Fruit fly (Drosophila melanogaster) whole organism, embryonic: Measurements from ENCODE around the gene CG7912.

ENCODE experiments used
- Ada2b ChIP-seq: fragments of 200-800 bp; sonication (Bioruptor generic); IDR thresholded peaks from 2 replicates; pipeline ENCODE4 v1.3.6; 2022; ENCODE audit warnings: missing biosample characterization, missing genetic modification characterization
- CG15514 ChIP-seq: fragments of 200-800 bp; sonication (Bioruptor generic); optimal IDR thresholded peaks from 3 replicates; lab custom pipeline; 2017; ENCODE audit warnings: missing biosample characterization, missing genetic modification characterization, mild to moderate bottlenecking, moderate library complexity, missing genetic modification reagents
- CG15601 ChIP-seq: fragments of 200-800 bp; sonication (Bioruptor generic); optimal IDR thresholded peaks from 3 replicates; lab custom pipeline; 2019; ENCODE audit warnings: missing biosample characterization, mild to moderate bottlenecking, missing genetic modification characterization, moderate library complexity
- CG16779 ChIP-seq: fragments of 200-800 bp; sonication (Bioruptor generic); IDR thresholded peaks from 2 replicates; pipeline ENCODE4 v1.3.6; 2022; ENCODE audit warnings: missing biosample characterization, missing genetic modification characterization
- CG16813 ChIP-seq: fragments of 200-800 bp; sonication (Bioruptor generic); IDR thresholded peaks from 3 replicates; pipeline ENCODE4 v1.3.6; 2022; ENCODE audit warnings: missing biosample characterization, missing genetic modification characterization; ENCODE audit not compliant: partially characterized antibody
- CG17186 ChIP-seq: fragments of 200-800 bp; sonication (Bioruptor generic); optimal IDR thresholded peaks from 3 replicates; lab custom pipeline; 2017; ENCODE audit warnings: missing biosample characterization, missing genetic modification reagents, missing genetic modification characterization
- CG17361 ChIP-seq: fragments of 200-800 bp; sonication (Bioruptor generic); IDR thresholded peaks from 3 replicates; pipeline ENCODE4 v1.3.6; 2022; ENCODE audit warnings: missing biosample characterization, missing genetic modification characterization
- CG17612 ChIP-seq: fragments of 200-800 bp; sonication (Bioruptor generic); IDR thresholded peaks from 2 replicates; pipeline ENCODE4 v1.3.6; 2022; ENCODE audit warnings: missing biosample characterization, missing genetic modification characterization
- CG18599 ChIP-seq: fragments of 200-800 bp; sonication (Bioruptor generic); optimal IDR thresholded peaks from 3 replicates; lab custom pipeline; 2017; ENCODE audit warnings: missing biosample characterization, missing genetic modification characterization, mild to moderate bottlenecking, moderate library complexity, missing genetic modification reagents
- CG18619 ChIP-seq: fragments of 200-800 bp; sonication (Bioruptor generic); optimal IDR thresholded peaks from 3 replicates; lab custom pipeline; 2017; ENCODE audit warnings: missing biosample characterization, mild to moderate bottlenecking, missing genetic modification characterization
- CG2129 ChIP-seq: fragments of 200-800 bp; sonication (Bioruptor generic); IDR thresholded peaks from 2 replicates; pipeline ENCODE4 v1.3.6; 2022; ENCODE audit warnings: missing biosample characterization, missing genetic modification characterization; ENCODE audit not compliant: partially characterized antibody
- CG2199 ChIP-seq: fragments of 200-800 bp; sonication (Bioruptor generic); IDR thresholded peaks from 3 replicates; pipeline ENCODE4 v1.3.6; 2022; ENCODE audit warnings: missing biosample characterization, missing genetic modification characterization
- CG2889 ChIP-seq: fragments of 200-800 bp; sonication (Bioruptor generic); IDR thresholded peaks from 3 replicates; pipeline ENCODE4 v1.3.6; 2022; ENCODE audit warnings: missing biosample characterization, missing genetic modification characterization
- CG30020 ChIP-seq: fragments of 200-800 bp; optimal IDR thresholded peaks from 2 replicates; lab custom pipeline; 2019; ENCODE audit warnings: missing biosample characterization, mild to moderate bottlenecking, missing genetic modification characterization, moderate library complexity
- CG31365 ChIP-seq: fragments of 200-800 bp; sonication (Bioruptor generic); optimal IDR thresholded peaks from 2 replicates; lab custom pipeline; 2018; ENCODE audit warnings: missing biosample characterization, mild to moderate bottlenecking, missing genetic modification characterization
- CG34224 ChIP-seq: fragments of 200-800 bp; sonication (Bioruptor generic); IDR thresholded peaks from 3 replicates; pipeline ENCODE4 v1.3.6; 2022; ENCODE audit warnings: missing biosample characterization, missing genetic modification characterization; ENCODE audit not compliant: partially characterized antibody
- CG6272 ChIP-seq: fragments of 200-800 bp; sonication (Bioruptor generic); IDR thresholded peaks from 2 replicates; pipeline ENCODE4 v1.3.6; 2022; ENCODE audit warnings: missing biosample characterization, missing genetic modification characterization
- CG7928 ChIP-seq: fragments of 200-800 bp; sonication (Bioruptor generic); optimal IDR thresholded peaks from 2 replicates; lab custom pipeline; 2017; ENCODE audit warnings: missing biosample characterization, mild to moderate bottlenecking, missing genetic modification characterization
- CG9215 ChIP-seq: fragments of 200-800 bp; sonication (Bioruptor generic); IDR thresholded peaks from 2 replicates; pipeline ENCODE4 v1.3.6; 2022; ENCODE audit warnings: missing biosample characterization, missing genetic modification characterization
- Elba2 ChIP-seq: fragments of 200-800 bp; sonication (Bioruptor generic); optimal IDR thresholded peaks from 3 replicates; lab custom pipeline; 2016; ENCODE audit warnings: missing biosample characterization, missing genetic modification characterization
- Ets65A ChIP-seq: fragments of 200-800 bp; sonication (Bioruptor generic); peaks from one replicate; lab custom pipeline; 2016; ENCODE audit warnings: missing biosample characterization, missing genetic modification characterization
- Ets97D ChIP-seq: fragments of 200-800 bp; sonication (Bioruptor generic); optimal IDR thresholded peaks from 3 replicates; lab custom pipeline; 2016; ENCODE audit warnings: missing biosample characterization, missing genetic modification characterization
- HmgD ChIP-seq: fragments of 200-800 bp; sonication (Bioruptor generic); optimal IDR thresholded peaks from 3 replicates; lab custom pipeline; 2016; ENCODE audit warnings: missing biosample characterization, missing genetic modification characterization
- Med ChIP-seq: fragments of 200-800 bp; sonication (Bioruptor generic); peaks from one replicate; lab custom pipeline; 2016; ENCODE audit warnings: missing biosample characterization, missing genetic modification characterization, mild to moderate bottlenecking, inconsistent platforms, moderate library complexity
- Scr ChIP-seq: fragments of 200-800 bp; sonication (Bioruptor generic); IDR thresholded peaks from 2 replicates; pipeline ENCODE4 v1.3.6; 2022; ENCODE audit warnings: missing biosample characterization, missing genetic modification characterization; ENCODE audit not compliant: partially characterized antibody
- Sry-δ ChIP-seq: fragments of 200-800 bp; sonication (Bioruptor generic); optimal IDR thresholded peaks from 2 replicates; lab custom pipeline; 2016; ENCODE audit warnings: missing biosample characterization, missing genetic modification characterization
- Stat92E ChIP-seq, 3 experiments: fragments of >200 bp in 2 of 3; fragments of 200-800 bp in 1 of 3; sonication (Bioruptor generic) in 1 of 3; optimal IDR thresholded peaks; 2 replicates each; lab custom pipeline; 2017 to 2019; ENCODE audit warnings: missing biosample characterization in 3 of 3, missing genetic modification characterization in 3 of 3, mild to moderate bottlenecking in 1 of 3, moderate library complexity in 1 of 3
- amos ChIP-seq: fragments of 200-800 bp; sonication (Bioruptor generic); IDR thresholded peaks from 2 replicates; pipeline ENCODE4 v1.3.6; 2022; ENCODE audit warnings: missing biosample characterization, missing genetic modification characterization; ENCODE audit not compliant: partially characterized antibody
- ap ChIP-seq: fragments of 200-800 bp; sonication (Bioruptor generic); IDR thresholded peaks from 2 replicates; pipeline ENCODE4 v1.3.6; 2022; ENCODE audit warnings: missing biosample characterization, missing genetic modification characterization
- dmrt99B ChIP-seq: fragments of 200-800 bp; sonication (Bioruptor generic); optimal IDR thresholded peaks from 2 replicates; lab custom pipeline; 2018; ENCODE audit warnings: missing biosample characterization, mild to moderate bottlenecking, missing genetic modification characterization, moderate library complexity
- emc ChIP-seq: fragments of 200-800 bp; sonication (Bioruptor generic); optimal IDR thresholded peaks from 2 replicates; lab custom pipeline; 2016; ENCODE audit warnings: missing biosample characterization, missing genetic modification characterization
- fd3F ChIP-seq: fragments of 200-800 bp; sonication (Bioruptor generic); optimal IDR thresholded peaks from 2 replicates; lab custom pipeline; 2018; ENCODE audit warnings: missing biosample characterization, mild to moderate bottlenecking, missing genetic modification characterization, moderate library complexity
- gcm2 ChIP-seq: fragments of 200-800 bp; sonication (Bioruptor generic); optimal IDR thresholded peaks from 2 replicates; lab custom pipeline; 2016; ENCODE audit warnings: missing biosample characterization, missing genetic modification characterization
- gfzf ChIP-seq: fragments of 200-800 bp; sonication (Bioruptor generic); optimal IDR thresholded peaks from 2 replicates; lab custom pipeline; 2016; ENCODE audit warnings: missing biosample characterization, mild to moderate bottlenecking, missing genetic modification characterization, moderate library complexity
- jigr1 ChIP-seq: fragments of 200-800 bp; sonication (Bioruptor generic); IDR thresholded peaks from 3 replicates; pipeline ENCODE4 v1.3.6; 2022; ENCODE audit warnings: missing biosample characterization, missing genetic modification characterization
- ken ChIP-seq: fragments of 200-800 bp; sonication (Bioruptor generic); IDR thresholded peaks from 3 replicates; pipeline ENCODE4 v1.3.6; 2022; ENCODE audit warnings: missing biosample characterization, missing genetic modification characterization
- lab ChIP-seq: fragments of 200-800 bp; sonication (Bioruptor generic); optimal IDR thresholded peaks from 3 replicates; lab custom pipeline; 2017; ENCODE audit warnings: missing biosample characterization, missing genetic modification characterization, mild to moderate bottlenecking, moderate library complexity, missing genetic modification reagents
- lov ChIP-seq, 2 experiments: fragments of 200-800 bp in 1 of 2; fragments of >200 bp in 1 of 2; sonication (Bioruptor generic) in 1 of 2; IDR thresholded peaks in 1 of 2; optimal IDR thresholded peaks in 1 of 2; 2 replicates in 1 of 2; 3 replicates in 1 of 2; pipeline versions ENCODE4 v1.3.6 to Lab custom; 2017 to 2022; ENCODE audit warnings: missing biosample characterization in 1 of 2, missing genetic modification characterization in 1 of 2
- org-1 ChIP-seq: fragments of 200-800 bp; sonication (Bioruptor generic); optimal IDR thresholded peaks from 2 replicates; lab custom pipeline; 2017; ENCODE audit warnings: missing biosample characterization, missing genetic modification characterization
- p53 ChIP-seq: fragments of 200-800 bp; sonication (Bioruptor generic); optimal IDR thresholded peaks from 2 replicates; lab custom pipeline; 2016; ENCODE audit warnings: missing biosample characterization, missing genetic modification characterization
- phol ChIP-seq: fragments of 200-800 bp; sonication (Bioruptor generic); optimal IDR thresholded peaks from 3 replicates; lab custom pipeline; 2018; ENCODE audit warnings: missing biosample characterization, mild to moderate bottlenecking, missing genetic modification characterization, moderate library complexity
- row ChIP-seq: fragments of 200-800 bp; sonication (Bioruptor generic); IDR thresholded peaks from 3 replicates; pipeline ENCODE4 v1.3.6; 2022; ENCODE audit warnings: missing biosample characterization, missing genetic modification characterization
- run ChIP-seq: fragments of 200-800 bp; sonication (Bioruptor generic); optimal IDR thresholded peaks from 3 replicates; lab custom pipeline; 2018; ENCODE audit warnings: missing biosample characterization, mild to moderate bottlenecking, missing genetic modification characterization
- sc ChIP-seq, 3 experiments: fragments of >200 bp in 2 of 3; fragments of 200-800 bp in 1 of 3; sonication (Bioruptor generic) in 1 of 3; optimal IDR thresholded peaks; 2 replicates in 2 of 3; 3 replicates in 1 of 3; lab custom pipeline; 2017; ENCODE audit warnings: mild to moderate bottlenecking in 1 of 3, missing biosample characterization in 1 of 3, missing genetic modification characterization in 1 of 3, missing genetic modification reagents in 1 of 3
- sens ChIP-seq: fragments of 200-800 bp; sonication (Bioruptor generic); peaks from one replicate; lab custom pipeline; 2016; ENCODE audit warnings: missing biosample characterization, missing genetic modification characterization
- ttk ChIP-seq: fragments of 200-800 bp; sonication (Bioruptor generic); IDR thresholded peaks from 2 replicates; pipeline ENCODE4 v2.1.2; 2022; ENCODE audit warnings: missing biosample characterization, missing genetic modification characterization
- unc-4 ChIP-seq: fragments of 200-800 bp; sonication (Bioruptor generic); IDR thresholded peaks from 2 replicates; pipeline ENCODE4 v1.3.6; 2022; ENCODE audit warnings: missing biosample characterization, missing genetic modification characterization; ENCODE audit not compliant: partially characterized antibody
- vvl ChIP-seq: fragments of 200-800 bp; sonication (Bioruptor generic); IDR thresholded peaks from 2 replicates; pipeline ENCODE4 v1.3.6; 2022; ENCODE audit warnings: missing biosample characterization, missing genetic modification characterization

The CG7912 gene

DNA sequence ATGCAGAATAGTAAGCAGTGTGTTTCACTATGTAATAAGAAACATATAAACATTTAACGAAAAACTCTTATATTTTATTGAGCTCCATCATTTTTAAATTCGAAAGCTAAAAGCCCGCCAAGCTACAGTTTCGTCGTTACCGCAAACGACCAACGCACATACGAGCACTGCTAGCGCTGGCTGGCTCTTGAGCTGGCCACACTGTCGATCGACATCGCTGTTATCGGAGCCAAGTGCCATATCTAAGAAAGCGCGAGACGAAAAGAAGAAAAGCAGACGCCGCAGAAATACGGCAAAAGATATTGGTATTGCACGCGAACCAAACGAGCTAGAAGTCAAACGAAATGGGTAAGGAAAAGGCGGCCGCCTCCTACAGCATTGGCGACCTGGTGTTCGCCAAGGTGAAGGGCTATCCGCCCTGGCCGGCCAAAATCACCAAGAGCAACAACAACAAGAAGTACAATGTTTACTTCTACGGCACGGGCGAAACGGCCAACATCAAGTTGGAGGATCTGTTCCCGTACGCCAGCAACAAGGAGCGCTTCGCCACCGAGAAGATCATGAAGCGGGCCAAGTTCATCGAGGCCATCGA is 43.6 kb upstream of the CG7912 start, which contains the start of gene Jasper (continued):
- TF ChIP-seq Sry-δ (GFP tag; lab: Kevin White, UChicago) (peak; percentile 100), ap (GFP tag; lab: Robert Waterston, UW) (no peak), HmgD (GFP tag; lab: Kevin White, UChicago) (peak; percentile 29), Scr (peak; percentile 9; the same call in 1 of the 2 replicates), CG16779 (GFP tag; lab: Robert Waterston, UW) (no peak), gcm2 (GFP tag; lab: Kevin White, UChicago) (no peak), CG15514 (GFP tag; lab: Kevin White, UChicago) (peak; percentile 88), org-1 (GFP tag; lab: Kevin White, UChicago) (no peak), CG17361 (0 out of 3 replicates have a peak, but pooled peaks have one; percentile 12), row (peak; percentile 42; the same call in 1 of the 3 replicates), CG2129 (GFP tag; lab: Robert Waterston, UW) (no peak), ttk (GFP tag; lab: Robert Waterston, UW) (no peak), run (peak; percentile 54), dmrt99B (tag; lab: Kevin White, UChicago) (no peak), Ets97D (peak; percentile 84), CG15601 (tag; lab: Kevin White, UChicago) (peak; percentile 18), amos (GFP tag; lab: Robert Waterston, UW) (peak; percentile 56; the same call in 1 of the 2 replicates), Ets65A (GFP tag; lab: Kevin White, UChicago) (no peak), CG17612 (GFP tag; lab: Robert Waterston, UW) (no peak; the same call in 1 of the 2 replicates), fd3F (GFP tag; lab: Kevin White, UChicago) (no peak), sens (GFP tag; lab: Kevin White, UChicago) (no peak), CG6272 (0 out of 2 replicates have a peak, but pooled peaks have one; percentile 18), jigr1 (GFP tag; lab: Robert Waterston, UW) (no peak), CG34224 (GFP tag; lab: Robert Waterston, UW) (peak; percentile 11; the same call in 1 of the 3 replicates), CG7928 (GFP tag; lab: Kevin White, UChicago) (no peak), lov (optimal IDR thresholded peaks at IDR 0.05; lab: Kevin White, UChicago) (no peak), lov (GFP tag; IDR thresholded peaks at IDR 0.05; lab: Robert Waterston, UW) (no peak), CG18619 (GFP tag; lab: Kevin White, UChicago) (no peak), emc (no peak), phol (tag; lab: Kevin White, UChicago) (peak; percentile 67), CG2199 (GFP tag; lab: Robert Waterston, UW) (no peak), vvl (GFP tag; lab: Robert Waterston, UW) (peak; percentile 13; the same call in 1 of the 2 replicates), CG17186 (GFP tag; lab: Kevin White, UChicago) (peak; percentile 94), lab (GFP tag; lab: Kevin White, UChicago) (peak; percentile 4), sc (optimal IDR thresholded peaks at IDR 0.05; lab: Kevin White, UChicago) (no peak), sc (GFP tag; optimal IDR thresholded peaks at IDR 0.05; lab: Kevin White, UChicago) (no peak), Stat92E (GFP tag; optimal IDR thresholded peaks at IDR 0.05; lab: Kevin White, UChicago) (peak in 1 of 3 experiments; percentile 21), unc-4 (peak; percentile 46; the same call in 1 of the 2 replicates), ken (GFP tag; lab: Robert Waterston, UW) (no peak), Ada2b (GFP tag; lab: Robert Waterston, UW) (no peak), CG16813 (0 out of 3 replicates have a peak, but pooled peaks have one; percentile 42), CG31365 (no peak), CG18599 (GFP tag; lab: Kevin White, UChicago) (peak; percentile 12), CG2889 (GFP tag; lab: Robert Waterston, UW) (no peak), Elba2 (GFP tag; lab: Kevin White, UChicago) (no peak), gfzf (GFP tag; lab: Kevin White, UChicago) (peak; percentile 99), CG30020 (peak; percentile 21), CG9215 (no peak), p53 (GFP tag; lab: Kevin White, UChicago) (peak; percentile 27), Med (GFP tag; lab: Kevin White, UChicago) (peak; percentile 95)
